Worm (Caenorhabditis elegans) whole organism, mixed stage, embryonic: ENCODE data around the gene K01A2.6.

Experiments used
- ces-1 ChIP-seq: fragments of 150-350 bp; optimal IDR thresholded peaks from 2 replicates; lab custom pipeline; 2014; ENCODE audit warnings: missing biosample characterization, missing genetic modification reagents, missing genetic modification characterization
- lin-13 ChIP-seq: fragments of 150-350 bp; optimal IDR thresholded peaks from 2 replicates; lab custom pipeline; 2014; ENCODE audit warnings: missing biosample characterization, missing genetic modification characterization
- nhr-2 ChIP-seq: fragments of 150-350 bp; optimal IDR thresholded peaks from 2 replicates; lab custom pipeline; 2014; ENCODE audit warnings: missing biosample characterization, missing genetic modification characterization
- nhr-237 ChIP-seq: fragments of 150-350 bp; optimal IDR thresholded peaks from 2 replicates; lab custom pipeline; 2014; ENCODE audit warnings: missing biosample characterization, missing genetic modification characterization
- pha-4 ChIP-seq: fragments of 150-350 bp; optimal IDR thresholded peaks from 2 replicates; lab custom pipeline; 2018; ENCODE audit warnings: missing biosample characterization, missing genetic modification reagents, missing genetic modification characterization
- snpc-4 ChIP-seq: fragments of 150-350 bp; optimal IDR thresholded peaks from 2 replicates; lab custom pipeline; 2014; ENCODE audit warnings: missing biosample characterization, missing genetic modification characterization
- sptf-1 ChIP-seq: sonication (generic microtip); optimal IDR thresholded peaks from 2 replicates; lab custom pipeline; 2017; ENCODE audit warnings: mild to moderate bottlenecking, missing genetic modification characterization, moderate library complexity, missing compliant biosample characterization
- unc-62 ChIP-seq: fragments of 150-350 bp; optimal IDR thresholded peaks from 2 replicates; lab custom pipeline; 2014; ENCODE audit warnings: missing biosample characterization, missing genetic modification reagents, missing genetic modification characterization
- ztf-11 ChIP-seq: fragments of 150-350 bp; optimal IDR thresholded peaks from 2 replicates; lab custom pipeline; 2014; ENCODE audit warnings: missing biosample characterization, missing genetic modification characterization

- TF ChIP-seq nhr-237 (no peak), pha-4 (tag; lab: Kevin White, UChicago) (no peak), ztf-11 (tag; lab: Kevin White, UChicago) (no peak), unc-62 (GFP tag; lab: Kevin White, UChicago) (no peak), ces-1 (GFP tag; lab: Kevin White, UChicago) (no peak), lin-13 (tag; lab: Kevin White, UChicago) (no peak), nhr-2 (tag; lab: Kevin White, UChicago) (no peak), snpc-4 (tag; lab: Kevin White, UChicago) (no peak), sptf-1 (tag; lab: Kevin White, UChicago) (no peak)
These were observed 21.1 kb upstream of the K01A2.6 start, which contains the start of gene B0432.8 for ce11 chrII:278636-279035.
